Worm (Caenorhabditis elegans) whole organism, L4 larva: Measurements from ENCODE around the gene cpr-1.
A peak's percentile ranks its signal among the peaks of the same experiment; 100 is the strongest.

Experiments
- D1046.2 ChIP-seq: fragments of 200-800 bp; sonication (Bioruptor generic); IDR thresholded peaks from 2 replicates; pipeline ENCODE4 v1.3.6; 2022; ENCODE audit warnings: missing genetic modification characterization, missing compliant biosample characterization
- F10B5.3 ChIP-seq: sonication (generic microtip); optimal IDR thresholded peaks from 2 replicates; lab custom pipeline; 2016; ENCODE audit warnings: mild to moderate bottlenecking, missing genetic modification characterization, missing compliant biosample characterization
- F37D6.2 ChIP-seq: sonication (generic microtip); optimal IDR thresholded peaks from 2 replicates; lab custom pipeline; 2016; ENCODE audit warnings: mild to moderate bottlenecking, missing genetic modification characterization, missing compliant biosample characterization
- T20F7.1 ChIP-seq: fragments of 200-800 bp; sonication (Bioruptor generic); optimal IDR thresholded peaks from 2 replicates; lab custom pipeline; 2018; ENCODE audit warnings: mild to moderate bottlenecking, missing genetic modification characterization, missing compliant biosample characterization
- T26A8.4 ChIP-seq: fragments of 200-800 bp; sonication (Bioruptor generic); IDR thresholded peaks from 2 replicates; pipeline ENCODE4 v1.3.6; 2022; ENCODE audit warnings: missing genetic modification characterization, missing compliant biosample characterization
- Y5F2A.4 ChIP-seq: fragments of 200-800 bp; sonication (Bioruptor generic); optimal IDR thresholded peaks from 2 replicates; lab custom pipeline; 2018; ENCODE audit warnings: mild to moderate bottlenecking, missing genetic modification characterization, missing compliant biosample characterization
- Y75B8A.6 ChIP-seq: fragments of 200-800 bp; sonication (Bioruptor generic); IDR thresholded peaks from 2 replicates; pipeline ENCODE4 v1.3.6; 2022; ENCODE audit warnings: missing genetic modification reagents, missing genetic modification characterization, missing compliant biosample characterization
- ZK337.2 ChIP-seq: fragments of 200-800 bp; sonication (Bioruptor generic); IDR thresholded peaks from 2 replicates; pipeline ENCODE4 v1.3.6; 2022; ENCODE audit warnings: missing genetic modification reagents, missing genetic modification characterization, missing compliant biosample characterization
- aha-1 ChIP-seq: fragments of 150-350 bp; peaks from one replicate; lab custom pipeline; 2014; ENCODE audit warnings: missing biosample characterization, missing genetic modification characterization
- ama-1 ChIP-seq: fragments of 150-350 bp; optimal IDR thresholded peaks from 2 replicates; lab custom pipeline; 2014; ENCODE audit warnings: inconsistent platforms, mixed read lengths
- ceh-28 ChIP-seq: fragments of 150-350 bp; optimal IDR thresholded peaks from 2 replicates; lab custom pipeline; 2014; ENCODE audit warnings: missing biosample characterization, missing genetic modification reagents, missing genetic modification characterization
- ceh-32 ChIP-seq: sonication (generic microtip); optimal IDR thresholded peaks from 2 replicates; lab custom pipeline; 2016; ENCODE audit warnings: mild to moderate bottlenecking, missing genetic modification characterization, missing compliant biosample characterization; ENCODE audit not compliant: poor library complexity
- ceh-62 ChIP-seq: sonication (generic microtip); optimal IDR thresholded peaks from 2 replicates; lab custom pipeline; 2017; ENCODE audit warnings: missing biosample characterization, missing genetic modification characterization
- cey-2 ChIP-seq: sonication (generic microtip); optimal IDR thresholded peaks from 3 replicates; lab custom pipeline; 2017; ENCODE audit warnings: missing genetic modification characterization, mild to moderate bottlenecking, missing compliant biosample characterization, antibody characterized with exemption, borderline replicate concordance; ENCODE audit not compliant: insufficient read depth
- daf-16 ChIP-seq, 3 experiments: sonication (generic microtip); optimal IDR thresholded peaks; 2 replicates each; lab custom pipeline; 2016 to 2017; ENCODE audit warnings: missing genetic modification characterization in 3 of 3, missing genetic modification reagents in 3 of 3, mild to moderate bottlenecking in 2 of 3, missing compliant biosample characterization in 2 of 3, missing biosample characterization in 1 of 3, moderate library complexity in 1 of 3
- daf-19 ChIP-seq: fragments of 200-800 bp; sonication (Bioruptor generic); conservative IDR thresholded peaks from 2 replicates; pipeline ENCODE4 v1.3.6; 2022; ENCODE audit warnings: missing genetic modification characterization, missing compliant biosample characterization
- daf-8 ChIP-seq: fragments of 200-800 bp; sonication (Bioruptor generic); IDR thresholded peaks from 2 replicates; pipeline ENCODE4 v1.3.6; 2022; ENCODE audit warnings: missing genetic modification characterization, missing compliant biosample characterization
- dmd-6 ChIP-seq: fragments of 200-800 bp; sonication (Bioruptor generic); IDR thresholded peaks from 2 replicates; pipeline ENCODE4 v1.3.6; 2022; ENCODE audit warnings: missing genetic modification reagents, missing genetic modification characterization, missing compliant biosample characterization
- dve-1 ChIP-seq: sonication (generic microtip); optimal IDR thresholded peaks from 2 replicates; lab custom pipeline; 2017; ENCODE audit warnings: antibody characterized with exemption, mild to moderate bottlenecking, missing genetic modification characterization, missing compliant biosample characterization; ENCODE audit not compliant: insufficient read depth
- egl-27 ChIP-seq: sonication (generic microtip); optimal IDR thresholded peaks from 3 replicates; lab custom pipeline; 2017; ENCODE audit warnings: missing biosample characterization, missing genetic modification reagents, missing genetic modification characterization
- egl-43 ChIP-seq: fragments of 200-800 bp; sonication (Bioruptor generic); IDR thresholded peaks from 2 replicates; pipeline ENCODE4 v1.3.6; 2022; ENCODE audit warnings: missing genetic modification reagents, missing genetic modification characterization, missing compliant biosample characterization
- gei-8 ChIP-seq: fragments of 200-800 bp; sonication (Bioruptor generic); optimal IDR thresholded peaks from 2 replicates; lab custom pipeline; 2018; ENCODE audit warnings: mild to moderate bottlenecking, missing genetic modification characterization, missing compliant biosample characterization
- hif-1 ChIP-seq, 2 experiments: sonication (generic microtip); optimal IDR thresholded peaks; 2 replicates each; lab custom pipeline; 2016 to 2017; ENCODE audit warnings: missing compliant biosample characterization in 2 of 2, missing genetic modification characterization in 2 of 2, missing genetic modification reagents in 2 of 2, missing genotype in 2 of 2, mild to moderate bottlenecking in 1 of 2
- hlh-11 ChIP-seq: fragments of 200-800 bp; sonication (Bioruptor generic); optimal IDR thresholded peaks from 2 replicates; lab custom pipeline; 2018; ENCODE audit warnings: mild to moderate bottlenecking, missing genetic modification characterization, missing compliant biosample characterization
- hlh-30 ChIP-seq: sonication (generic microtip); optimal IDR thresholded peaks from 2 replicates; lab custom pipeline; 2017; ENCODE audit warnings: antibody characterized with exemption, mild to moderate bottlenecking, missing genetic modification characterization, missing compliant biosample characterization; ENCODE audit not compliant: insufficient read depth
- lin-38 ChIP-seq: fragments of 200-800 bp; sonication (Bioruptor generic); IDR thresholded peaks from 2 replicates; pipeline ENCODE4 v1.3.6; 2022; ENCODE audit warnings: missing genetic modification reagents, missing genetic modification characterization, missing compliant biosample characterization
- lin-39 ChIP-seq: fragments of 150-350 bp; optimal IDR thresholded peaks from 2 replicates; lab custom pipeline; 2014; ENCODE audit warnings: missing biosample characterization, missing genetic modification reagents, missing genetic modification characterization
- lsy-2 ChIP-seq, 2 experiments: fragments of 150-350 bp in 1 of 2; sonication (generic microtip) in 1 of 2; optimal IDR thresholded peaks; 2 replicates each; lab custom pipeline; 2014 to 2017; ENCODE audit warnings: missing biosample characterization in 2 of 2, missing genetic modification characterization in 2 of 2
- madf-9 ChIP-seq: fragments of 200-800 bp; sonication (Bioruptor generic); conservative IDR thresholded peaks from 2 replicates; pipeline ENCODE4 v1.3.6; 2022; ENCODE audit warnings: missing genetic modification reagents, missing genetic modification characterization, missing compliant biosample characterization
- mdl-1 ChIP-seq, 2 experiments: fragments of 150-350 bp in 1 of 2; sonication (generic microtip) in 1 of 2; optimal IDR thresholded peaks; 2 replicates each; lab custom pipeline; 2014 to 2017; ENCODE audit warnings: missing biosample characterization in 2 of 2, missing genetic modification characterization in 2 of 2
- mdt-29 ChIP-seq: fragments of 200-800 bp; sonication (Bioruptor generic); IDR thresholded peaks from 2 replicates; pipeline ENCODE4 v1.3.6; 2022; ENCODE audit warnings: missing genetic modification reagents, missing genetic modification characterization, missing compliant biosample characterization
- nhr-10 ChIP-seq: fragments of 150-350 bp; optimal IDR thresholded peaks from 2 replicates; lab custom pipeline; 2014; ENCODE audit warnings: missing biosample characterization, missing genetic modification characterization
- nhr-11 ChIP-seq: fragments of 150-350 bp; optimal IDR thresholded peaks from 2 replicates; lab custom pipeline; 2014; ENCODE audit warnings: missing biosample characterization, missing genetic modification characterization
- nhr-111 ChIP-seq: fragments of 200-800 bp; sonication (Bioruptor generic); optimal IDR thresholded peaks from 2 replicates; lab custom pipeline; 2018; ENCODE audit warnings: mild to moderate bottlenecking, missing genetic modification characterization, missing compliant biosample characterization
- nhr-25 ChIP-seq: sonication (generic microtip); optimal IDR thresholded peaks from 2 replicates; lab custom pipeline; 2017; ENCODE audit warnings: missing genetic modification characterization, mild to moderate bottlenecking, missing compliant biosample characterization, antibody characterized with exemption, moderate library complexity, borderline replicate concordance; ENCODE audit not compliant: insufficient read depth
- nhr-42 ChIP-seq: fragments of 200-800 bp; sonication (Bioruptor generic); IDR thresholded peaks from 2 replicates; pipeline ENCODE4 v1.3.6; 2022; ENCODE audit warnings: missing genetic modification characterization, missing compliant biosample characterization
- nhr-6 ChIP-seq: fragments of 150-350 bp; optimal IDR thresholded peaks from 2 replicates; lab custom pipeline; 2014; ENCODE audit warnings: missing biosample characterization, missing genetic modification characterization
- php-3 ChIP-seq: fragments of 200-800 bp; sonication (Bioruptor generic); IDR thresholded peaks from 2 replicates; pipeline ENCODE4 v1.3.6; 2022; ENCODE audit warnings: missing genetic modification reagents, missing genetic modification characterization, missing compliant biosample characterization
- pqm-1 ChIP-seq: sonication (generic microtip); optimal IDR thresholded peaks from 2 replicates; lab custom pipeline; 2017; ENCODE audit warnings: missing biosample characterization, missing genetic modification characterization
- sdz-12 ChIP-seq: fragments of 200-800 bp; sonication (Bioruptor generic); optimal IDR thresholded peaks from 2 replicates; lab custom pipeline; 2018; ENCODE audit warnings: mild to moderate bottlenecking, missing genetic modification characterization, missing compliant biosample characterization
- skn-1 ChIP-seq: fragments of 150-350 bp; optimal IDR thresholded peaks from 2 replicates; lab custom pipeline; 2014; ENCODE audit warnings: missing biosample characterization, missing genetic modification characterization
- snpc-1.2 ChIP-seq: fragments of 200-800 bp; sonication (Bioruptor generic); IDR thresholded peaks from 2 replicates; pipeline ENCODE4 v1.3.6; 2022; ENCODE audit warnings: missing genetic modification reagents, missing genetic modification characterization, missing compliant biosample characterization
- spr-3 ChIP-seq: fragments of 200-800 bp; sonication (Bioruptor generic); optimal IDR thresholded peaks from 2 replicates; lab custom pipeline; 2018; ENCODE audit warnings: mild to moderate bottlenecking, missing genetic modification characterization, missing compliant biosample characterization
- tag-97 ChIP-seq: fragments of 200-800 bp; sonication (Bioruptor generic); IDR thresholded peaks from 2 replicates; pipeline ENCODE4 v1.3.6; 2022; ENCODE audit warnings: missing genetic modification characterization, missing compliant biosample characterization
- tra-1 ChIP-seq: fragments of 200-800 bp; sonication (Bioruptor generic); IDR thresholded peaks from 2 replicates; pipeline ENCODE4 v1.3.6; 2022; ENCODE audit warnings: missing genetic modification reagents, missing genetic modification characterization, missing compliant biosample characterization
- zfp-2 ChIP-seq: sonication (generic microtip); optimal IDR thresholded peaks from 2 replicates; lab custom pipeline; 2016; ENCODE audit warnings: mild to moderate bottlenecking, missing genetic modification characterization, missing compliant biosample characterization

cpr-1 gene

DNA sequence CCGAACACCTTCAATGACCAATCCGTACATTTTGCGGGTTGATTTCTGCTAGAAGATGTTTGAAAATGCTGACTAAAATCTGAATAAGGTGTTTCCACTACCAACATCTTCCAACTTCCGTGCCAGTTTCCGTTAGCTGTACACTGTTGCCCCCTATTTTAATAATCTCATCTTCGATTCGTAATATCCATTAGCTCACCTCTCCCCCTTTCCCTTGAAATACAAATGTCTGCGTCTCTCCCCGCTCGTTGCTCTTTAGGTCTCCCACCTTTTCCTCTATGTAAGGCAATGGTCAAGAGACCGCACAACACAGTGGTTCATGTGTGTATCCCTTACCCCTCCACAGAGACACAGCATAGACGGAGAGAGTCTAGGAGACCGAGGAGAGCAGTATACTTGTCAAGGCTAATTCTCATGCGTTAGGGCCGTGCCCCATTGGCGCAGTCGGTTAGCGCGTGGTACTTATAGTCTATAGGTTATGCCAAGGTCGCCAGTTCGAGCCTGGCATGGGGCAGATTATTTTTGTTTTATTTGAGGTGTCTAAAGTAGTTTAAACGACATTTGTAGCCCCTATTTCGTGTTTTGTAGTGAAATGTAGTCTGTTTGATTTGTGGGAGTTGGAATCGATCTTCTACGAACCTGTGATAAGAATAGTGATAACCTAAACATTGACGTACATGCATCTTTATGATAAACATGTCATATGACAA, 26.6 kb downstream of the cpr-1 start, which contains the start of gene gcy-33 (continued):
- no peak for TF ChIP-seq tag-97 (GFP tag; lab: Robert Waterston, UW)
- no peak for TF ChIP-seq daf-8
- peak; percentile 89 for TF ChIP-seq snpc-1.2 (GFP tag; lab: Robert Waterston, UW)
- no peak for TF ChIP-seq skn-1 (tag; lab: Kevin White, UChicago)
- peak; percentile 93 for TF ChIP-seq php-3 (GFP tag; lab: Robert Waterston, UW)
- peak; percentile 92 for TF ChIP-seq gei-8 (GFP tag; lab: Kevin White, UChicago)
- TF ChIP-seq ceh-32 (tag; lab: Kevin White, UChicago): peak; percentile 38
- peak; percentile 78 for TF ChIP-seq nhr-10 (tag; lab: Kevin White, UChicago)
- TF ChIP-seq egl-43 (GFP tag; lab: Robert Waterston, UW): peak; percentile 97
- TF ChIP-seq spr-3: peak; percentile 80
- TF ChIP-seq Y5F2A.4: peak; percentile 51
- TF ChIP-seq D1046.2 (GFP tag; lab: Robert Waterston, UW): peak; percentile 84; the same call in 1 of the 2 replicates
- peak; percentile 83 for TF ChIP-seq lin-38 (GFP tag; lab: Robert Waterston, UW)
- TF ChIP-seq F10B5.3 (tag; lab: Kevin White, UChicago): peak; percentile 37
- TF ChIP-seq mdt-29 (GFP tag; lab: Robert Waterston, UW): peak; percentile 89
- TF ChIP-seq tra-1 (GFP tag; lab: Robert Waterston, UW): peak; percentile 77
- no peak for TF ChIP-seq ZK337.2 (GFP tag; lab: Robert Waterston, UW)
- TF ChIP-seq T20F7.1 (GFP tag; lab: Kevin White, UChicago): peak; percentile 77
- peak; percentile 2 for TF ChIP-seq nhr-11 (tag; lab: Kevin White, UChicago)
- no peak for TF ChIP-seq pqm-1 (tag; lab: Kevin White, UChicago)
- TF ChIP-seq hlh-30: peak; percentile 89
- peak; percentile 24 for TF ChIP-seq egl-27 (tag; lab: Kevin White, UChicago)
- TF ChIP-seq cey-2 (tag; lab: Kevin White, UChicago): no peak
- TF ChIP-seq sdz-12: peak; percentile 94
- TF ChIP-seq ceh-28 (tag; lab: Kevin White, UChicago): no peak
- peak in 1 of 2 experiments; percentile 74 for TF ChIP-seq lsy-2 (tag; optimal IDR thresholded peaks at IDR 0.05; lab: Kevin White, UChicago)
- peak; percentile 97 for TF ChIP-seq nhr-6
- peak; percentile 93 for TF ChIP-seq nhr-111 (GFP tag; lab: Kevin White, UChicago)
- peak; percentile 11 to 64 for TF ChIP-seq hif-1 (tag; optimal IDR thresholded peaks at IDR 0.05; lab: Kevin White, UChicago)
- no peak for TF ChIP-seq lin-39
- peak; percentile 32 for TF ChIP-seq F37D6.2 (tag; lab: Kevin White, UChicago)
- peak; percentile 42; the same call in 1 of the 2 replicates for TF ChIP-seq Y75B8A.6 (GFP tag; lab: Robert Waterston, UW)
- TF ChIP-seq madf-9 (GFP tag; lab: Robert Waterston, UW): peak; percentile 91
- no peak for TF ChIP-seq ceh-62 (tag; lab: Kevin White, UChicago)
- peak; percentile 82 for TF ChIP-seq nhr-25 (tag; lab: Kevin White, UChicago)
- TF ChIP-seq daf-19 (GFP tag; lab: Robert Waterston, UW): peak; percentile 84
- TF ChIP-seq, all 104 proteins: peak for 77

DNA sequence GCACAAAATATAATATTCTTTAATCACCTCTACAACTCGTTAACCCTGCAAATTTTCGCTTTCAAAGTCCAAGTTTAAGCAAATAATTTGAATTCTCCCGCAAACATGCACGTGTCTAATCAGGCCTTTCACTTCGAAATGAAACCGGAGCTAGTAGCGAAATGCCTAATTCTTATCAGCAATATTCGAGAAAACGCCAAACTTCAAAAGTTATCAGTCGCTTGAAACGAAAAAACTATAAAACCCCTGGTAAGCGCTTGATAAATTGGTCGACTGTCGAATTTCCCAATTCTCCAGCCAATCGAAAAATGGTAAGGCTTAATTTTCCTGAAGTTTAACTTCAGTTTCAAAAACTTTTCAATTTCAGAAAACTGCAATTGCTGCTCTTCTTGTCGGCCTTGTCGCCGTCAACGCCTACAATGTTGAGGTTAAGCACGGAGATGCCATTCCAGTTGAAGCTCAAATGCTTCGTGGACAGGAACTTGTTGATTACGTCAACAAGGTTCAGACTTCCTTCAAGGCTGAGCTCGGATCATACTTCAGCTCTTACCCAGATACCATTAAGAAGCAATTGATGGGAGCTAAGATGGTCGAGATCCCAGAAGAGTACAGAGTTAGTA, 27.6 kb downstream of the cpr-1 start, which contains the start of gene cpr-9:
TSS of gene cpr-9 (plus strand) at position 188 of the 620 bp plus-strand sequence.
- TF ChIP-seq aha-1 (tag; lab: Kevin White, UChicago) (peak; percentile 73), daf-16 (GFP tag; optimal IDR thresholded peaks at IDR 0.05; lab: Kevin White, UChicago) (no peak), daf-16 (tag; optimal IDR thresholded peaks at IDR 0.05; lab: Kevin White, UChicago) (peak; percentile 65), ceh-32 (tag; lab: Kevin White, UChicago) (no peak), dmd-6 (peak; percentile 56), mdl-1 (tag; optimal IDR thresholded peaks at IDR 0.05; lab: Kevin White, UChicago) (peak in 1 of 2 experiments; percentile 44), php-3 (GFP tag; lab: Robert Waterston, UW) (peak; percentile 40; the same call in 1 of the 2 replicates), ama-1 (peak; percentile 45), lsy-2 (tag; optimal IDR thresholded peaks at IDR 0.05; lab: Kevin White, UChicago) (peak in 1 of 2 experiments; percentile 20), daf-8 (no peak), pqm-1 (tag; lab: Kevin White, UChicago) (peak; percentile 50), hlh-30 (peak; percentile 19), dve-1 (tag; lab: Kevin White, UChicago) (peak; percentile 77), nhr-42 (GFP tag; lab: Robert Waterston, UW) (0 out of 2 replicates have a peak, but pooled peaks have one; percentile 10), hlh-11 (peak; percentile 41), mdt-29 (GFP tag; lab: Robert Waterston, UW) (peak; percentile 57; the same call in 1 of the 2 replicates), zfp-2 (tag; lab: Kevin White, UChicago) (no peak), T26A8.4 (peak; percentile 67)
